Worm (Caenorhabditis elegans): ENCODE data around the gene spot-1.

spot-1 gene

ce11 chrIII:7300763-7301162, 23.7 kb upstream of the spot-1 start:
- TF ChIP-seq nhr-6 (tag; optimal IDR thresholded peaks at IDR 0.05) (no peak), nhr-25 (tag; optimal IDR thresholded peaks at IDR 0.05) (peak; percentile 43), sma-3 (GFP tag; optimal IDR thresholded peaks at IDR 0.05) (no peak), alr-1 (tag; optimal IDR thresholded peaks at IDR 0.05) (no peak), ama-1 (optimal IDR thresholded peaks at IDR 0.05) (no peak), R02D3.7 (tag; optimal IDR thresholded peaks at IDR 0.05) (no peak), lin-39 (tag; optimal IDR thresholded peaks at IDR 0.05) (no peak), nhr-129 (tag; optimal IDR thresholded peaks at IDR 0.05) (peak; percentile 9), skn-1 (tag; optimal IDR thresholded peaks at IDR 0.05) (no peak), sma-9 (GFP tag; optimal IDR thresholded peaks at IDR 0.05) (peak; percentile 41), sma-9 (tag; optimal IDR thresholded peaks at IDR 0.05) (no peak), nhr-23 (tag; optimal IDR thresholded peaks at IDR 0.05) (no peak), unc-62 (GFP tag; optimal IDR thresholded peaks at IDR 0.05) (no peak), nhr-12 (tag; optimal IDR thresholded peaks at IDR 0.05) (no peak), nhr-237 (tag; optimal IDR thresholded peaks at IDR 0.05) (no peak)

DNA sequence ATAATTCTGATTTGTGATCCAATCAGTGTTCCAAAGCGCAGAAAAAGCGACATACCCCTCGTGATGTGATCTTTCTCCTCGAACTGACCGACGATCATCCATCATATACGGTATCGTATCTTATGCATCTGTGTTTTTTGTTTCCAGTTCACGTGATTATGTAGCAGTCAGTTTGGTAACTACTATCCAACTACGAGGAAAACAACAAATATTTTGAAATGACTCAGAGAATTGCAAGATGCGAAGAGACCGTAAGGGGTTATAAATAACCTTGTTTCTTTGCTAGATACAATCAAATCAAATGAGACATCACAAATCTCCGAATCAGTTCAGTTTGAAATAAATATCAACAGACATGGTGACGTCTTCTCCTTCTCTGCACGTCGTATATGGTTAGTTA, 23.1 kb upstream of the spot-1 start:
- no peak for TF ChIP-seq egl-27 (tag; optimal IDR thresholded peaks at IDR 0.05)
- no peak for TF ChIP-seq nhr-77 (tag; optimal IDR thresholded peaks at IDR 0.05)
- TF ChIP-seq nhr-129 (tag; optimal IDR thresholded peaks at IDR 0.05), result peak; percentile 58
- TF ChIP-seq mab-5 (tag; optimal IDR thresholded peaks at IDR 0.05), result no peak
- TF ChIP-seq elt-1 (tag; optimal IDR thresholded peaks at IDR 0.05), result peak; percentile 37
- peak; percentile 98 for TF ChIP-seq sma-3 (GFP tag; optimal IDR thresholded peaks at IDR 0.05)
- TF ChIP-seq lsy-2 (tag; optimal IDR thresholded peaks at IDR 0.05), result peak in 1 of 2 experiments; percentile 71
- TF ChIP-seq ztf-4 (tag; optimal IDR thresholded peaks at IDR 0.05), result no peak
- TF ChIP-seq nhr-6 (tag; optimal IDR thresholded peaks at IDR 0.05), result peak; percentile 51
- no peak for TF ChIP-seq alr-1 (tag; optimal IDR thresholded peaks at IDR 0.05)
- peak; percentile 89 for TF ChIP-seq nhr-25 (tag; optimal IDR thresholded peaks at IDR 0.05)
- TF ChIP-seq skn-1 (tag; optimal IDR thresholded peaks at IDR 0.05), result no peak
- TF ChIP-seq sma-9 (GFP tag; optimal IDR thresholded peaks at IDR 0.05), result peak; percentile 83
- TF ChIP-seq sma-9 (tag; optimal IDR thresholded peaks at IDR 0.05), result no peak
- TF ChIP-seq blmp-1 (tag; optimal IDR thresholded peaks at IDR 0.05; ENCODE audit: insufficient read depth), result peak; percentile 72
- no peak for TF ChIP-seq gmeb-1 (tag; optimal IDR thresholded peaks at IDR 0.05)
- no peak for TF ChIP-seq aly-2 (tag; optimal IDR thresholded peaks at IDR 0.05)
- peak in 1 of 2 experiments; percentile 32 for TF ChIP-seq mdl-1 (tag; optimal IDR thresholded peaks at IDR 0.05)
- TF ChIP-seq nhr-23 (tag; optimal IDR thresholded peaks at IDR 0.05), result peak; percentile 24
- TF ChIP-seq lin-39 (tag; optimal IDR thresholded peaks at IDR 0.05), result no peak
- peak; percentile 84 for TF ChIP-seq nhr-21 (tag; optimal IDR thresholded peaks at IDR 0.05)
- TF ChIP-seq crh-2 (tag; optimal IDR thresholded peaks at IDR 0.05), result peak; percentile 63
- peak; percentile 21 for TF ChIP-seq fos-1 (tag; optimal IDR thresholded peaks at IDR 0.05)
- no peak for TF ChIP-seq ama-1 (optimal IDR thresholded peaks at IDR 0.05)
- no peak for TF ChIP-seq unc-55 (GFP tag; optimal IDR thresholded peaks at IDR 0.05)
- TF ChIP-seq nhr-11 (tag; optimal IDR thresholded peaks at IDR 0.05), result no peak
- TF ChIP-seq ceh-16 (tag; optimal IDR thresholded peaks at IDR 0.05), result peak; percentile 67
- TF ChIP-seq sem-4 (tag; optimal IDR thresholded peaks at IDR 0.05), result no peak
- no peak for TF ChIP-seq Y55F3AM.14 (GFP tag; optimal IDR thresholded peaks at IDR 0.05)

DNA sequence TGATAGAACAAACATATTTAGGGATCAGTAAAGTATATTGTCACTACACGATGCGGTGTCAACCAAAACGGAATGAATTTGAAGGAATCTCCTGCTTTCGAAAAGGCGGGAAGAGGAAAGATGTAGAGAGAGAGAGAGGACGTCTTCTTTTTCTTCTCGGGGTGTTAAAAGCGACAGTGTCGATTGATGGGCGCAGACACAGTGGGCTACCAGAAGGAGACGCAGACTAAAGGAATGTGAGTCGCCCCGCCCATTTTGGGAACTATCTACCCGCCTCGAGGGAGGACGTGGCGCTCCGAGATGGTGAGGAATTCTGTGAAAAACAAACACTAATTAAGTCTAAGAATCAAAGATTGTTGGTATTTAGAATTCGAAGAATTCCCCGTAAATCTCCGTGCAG, 22.4 kb upstream of the spot-1 start, which contains the start of the genes B0361.14 and B0361.9:
TSS of gene B0361.14 (minus strand) at position 66 of the 400 bp plus-strand sequence.
TSS of gene B0361.9 (minus strand) at position 166 of the 400 bp plus-strand sequence.
- TF ChIP-seq blmp-1 (tag; optimal IDR thresholded peaks at IDR 0.05; ENCODE audit: insufficient read depth) (peak; percentile 45), mdl-1 (tag; optimal IDR thresholded peaks at IDR 0.05) (peak in 1 of 2 experiments; percentile 17), fos-1 (tag; optimal IDR thresholded peaks at IDR 0.05) (peak; percentile 14), ama-1 (optimal IDR thresholded peaks at IDR 0.05) (peak; percentile 41), elt-3 (tag; optimal IDR thresholded peaks at IDR 0.05) (no peak), snpc-4 (tag; optimal IDR thresholded peaks at IDR 0.05) (no peak), sma-9 (GFP tag; optimal IDR thresholded peaks at IDR 0.05) (peak; percentile 37), sma-9 (tag; optimal IDR thresholded peaks at IDR 0.05) (no peak), nhr-25 (tag; optimal IDR thresholded peaks at IDR 0.05) (peak; percentile 55), nhr-23 (tag; optimal IDR thresholded peaks at IDR 0.05) (no peak), sem-4 (tag; optimal IDR thresholded peaks at IDR 0.05) (no peak), ceh-82 (tag; optimal IDR thresholded peaks at IDR 0.05) (no peak), ZK546.5 (tag; optimal IDR thresholded peaks at IDR 0.05) (no peak), ceh-16 (tag; optimal IDR thresholded peaks at IDR 0.05) (peak; percentile 61)

- TF ChIP-seq lsy-2 (tag; optimal IDR thresholded peaks at IDR 0.05) (no peak), elt-3 (tag; optimal IDR thresholded peaks at IDR 0.05) (no peak), elt-1 (tag; optimal IDR thresholded peaks at IDR 0.05) (no peak), ama-1 (optimal IDR thresholded peaks at IDR 0.05) (peak; percentile 55), nhr-21 (tag; optimal IDR thresholded peaks at IDR 0.05) (peak; percentile 22), nhr-25 (tag; optimal IDR thresholded peaks at IDR 0.05) (peak; percentile 29), blmp-1 (tag; optimal IDR thresholded peaks at IDR 0.05; ENCODE audit: insufficient read depth) (peak; percentile 16), zag-1 (tag; optimal IDR thresholded peaks at IDR 0.05) (no peak), nhr-129 (tag; optimal IDR thresholded peaks at IDR 0.05) (no peak), sma-9 (GFP tag; optimal IDR thresholded peaks at IDR 0.05) (peak; percentile 14), sma-9 (tag; optimal IDR thresholded peaks at IDR 0.05) (no peak), nhr-237 (tag; optimal IDR thresholded peaks at IDR 0.05) (no peak), ceh-16 (tag; optimal IDR thresholded peaks at IDR 0.05) (peak; percentile 13)
Measured at ce11 chrIII:7298045-7298444, 21.0 kb upstream of the spot-1 start.
